Fruit fly (Drosophila melanogaster) whole organism, pupa: Measurements from ENCODE around the gene P5cr-2.

Source experiments
- CG13204 ChIP-seq: fragments of 200-800 bp; sonication (Bioruptor generic); optimal IDR thresholded peaks from 2 replicates; lab custom pipeline; 2018; ENCODE audit warnings: missing biosample characterization, mild to moderate bottlenecking, missing genetic modification characterization, moderate library complexity
- CG15710 ChIP-seq: fragments of 200-800 bp; sonication (Bioruptor generic); optimal IDR thresholded peaks from 2 replicates; lab custom pipeline; 2018; ENCODE audit warnings: missing biosample characterization, mild to moderate bottlenecking, missing genetic modification characterization, moderate library complexity
- Snoo ChIP-seq: fragments of 200-800 bp; sonication (Bioruptor generic); optimal IDR thresholded peaks from 3 replicates; lab custom pipeline; 2017; ENCODE audit warnings: missing biosample characterization, mild to moderate bottlenecking, missing genetic modification characterization, inconsistent platforms

- no peak for TF ChIP-seq Snoo (tag; lab: Kevin White, UChicago)
- TF ChIP-seq CG13204 (GFP tag; lab: Kevin White, UChicago) = no peak
- no peak for TF ChIP-seq CG15710 (tag; lab: Kevin White, UChicago)
Observed at dm6 chr3R:17505599-17505998, 29.0 kb upstream of the P5cr-2 start, which contains the start of gene Dscam3.
